Worm (Caenorhabditis elegans) whole organism, L3 larva: Measurements from ENCODE around the gene T05B4.9.

Source experiments
- R02D3.7 ChIP-seq: fragments of 150-350 bp; optimal IDR thresholded peaks from 2 replicates; lab custom pipeline; 2014; ENCODE audit warnings: missing biosample characterization, missing genetic modification characterization
- ZK546.5 ChIP-seq: sonication (generic microtip); optimal IDR thresholded peaks from 2 replicates; lab custom pipeline; 2017; ENCODE audit warnings: missing biosample characterization, missing genetic modification characterization
- aly-2 ChIP-seq: fragments of 150-350 bp; optimal IDR thresholded peaks from 2 replicates; lab custom pipeline; 2014; ENCODE audit warnings: missing biosample characterization, missing genetic modification characterization
- ama-1 ChIP-seq: fragments of 150-350 bp; optimal IDR thresholded peaks from 2 replicates; lab custom pipeline; 2018
- ceh-16 ChIP-seq: sonication (generic microtip); optimal IDR thresholded peaks from 2 replicates; lab custom pipeline; 2017; ENCODE audit warnings: missing biosample characterization, missing genetic modification characterization
- ceh-28 ChIP-seq: fragments of 150-350 bp; optimal IDR thresholded peaks from 2 replicates; lab custom pipeline; 2014; ENCODE audit warnings: missing biosample characterization, missing genetic modification reagents, missing genetic modification characterization
- ceh-82 ChIP-seq: fragments of 150-350 bp; optimal IDR thresholded peaks from 2 replicates; lab custom pipeline; 2014; ENCODE audit warnings: missing biosample characterization, missing genetic modification characterization
- ceh-9 ChIP-seq: sonication (generic microtip); optimal IDR thresholded peaks from 2 replicates; lab custom pipeline; 2018; ENCODE audit warnings: missing biosample characterization, missing genetic modification characterization
- daf-12 ChIP-seq: fragments of 150-350 bp; optimal IDR thresholded peaks from 2 replicates; lab custom pipeline; 2014; ENCODE audit warnings: missing biosample characterization, missing genetic modification reagents, missing genetic modification characterization
- egl-27 ChIP-seq: sonication (generic microtip); optimal IDR thresholded peaks from 4 replicates; lab custom pipeline; 2017; ENCODE audit warnings: missing biosample characterization, missing genetic modification reagents, missing genetic modification characterization
- elt-1 ChIP-seq: fragments of 150-350 bp; optimal IDR thresholded peaks from 2 replicates; lab custom pipeline; 2014; ENCODE audit warnings: missing biosample characterization, missing genetic modification characterization
- eor-1 ChIP-seq, 2 experiments: fragments of 150-350 bp; optimal IDR thresholded peaks; 2 replicates each; lab custom pipeline; 2014 to 2018; ENCODE audit warnings: missing biosample characterization in 2 of 2, missing genetic modification characterization in 2 of 2
- fkh-10 ChIP-seq: sonication (generic microtip); optimal IDR thresholded peaks from 2 replicates; lab custom pipeline; 2017; ENCODE audit warnings: missing biosample characterization, missing genetic modification reagents, missing genetic modification characterization
- fkh-2 ChIP-seq: fragments of 150-350 bp; optimal IDR thresholded peaks from 2 replicates; lab custom pipeline; 2014; ENCODE audit warnings: missing biosample characterization, missing genetic modification reagents, missing genetic modification characterization
- fos-1 ChIP-seq: fragments of 150-350 bp; optimal IDR thresholded peaks from 2 replicates; lab custom pipeline; 2014; ENCODE audit warnings: missing biosample characterization, missing genetic modification characterization
- hmg-11 ChIP-seq: sonication (generic microtip); optimal IDR thresholded peaks from 2 replicates; lab custom pipeline; 2016; ENCODE audit warnings: missing genetic modification characterization, missing compliant biosample characterization
- jun-1 ChIP-seq: fragments of 150-350 bp; optimal IDR thresholded peaks from 2 replicates; lab custom pipeline; 2014; ENCODE audit warnings: missing biosample characterization, missing genetic modification reagents, missing genetic modification characterization
- lin-15B ChIP-seq: fragments of 150-350 bp; optimal IDR thresholded peaks from 2 replicates; lab custom pipeline; 2014; ENCODE audit warnings: missing biosample characterization, missing genetic modification characterization
- lin-39 ChIP-seq: fragments of 150-350 bp; optimal IDR thresholded peaks from 2 replicates; lab custom pipeline; 2018; ENCODE audit warnings: missing biosample characterization, missing genetic modification reagents, missing genetic modification characterization
- mdl-1 ChIP-seq: fragments of 150-350 bp; optimal IDR thresholded peaks from 2 replicates; lab custom pipeline; 2014; ENCODE audit warnings: missing biosample characterization, missing genetic modification characterization
- nhr-11 ChIP-seq: fragments of 150-350 bp; optimal IDR thresholded peaks from 2 replicates; lab custom pipeline; 2014; ENCODE audit warnings: missing biosample characterization, missing genetic modification characterization
- nhr-12 ChIP-seq: fragments of 150-350 bp; optimal IDR thresholded peaks from 2 replicates; lab custom pipeline; 2014; ENCODE audit warnings: missing biosample characterization, missing genetic modification characterization
- nhr-23 ChIP-seq: fragments of 150-350 bp; optimal IDR thresholded peaks from 2 replicates; lab custom pipeline; 2014; ENCODE audit warnings: missing biosample characterization, missing genetic modification reagents, missing genetic modification characterization
- nhr-237 ChIP-seq: fragments of 150-350 bp; optimal IDR thresholded peaks from 2 replicates; lab custom pipeline; 2014; ENCODE audit warnings: missing biosample characterization, missing genetic modification characterization
- nhr-25 ChIP-seq: sonication (generic microtip); optimal IDR thresholded peaks from 2 replicates; lab custom pipeline; 2017; ENCODE audit warnings: missing biosample characterization, missing genetic modification characterization
- nhr-28 ChIP-seq: fragments of 150-350 bp; optimal IDR thresholded peaks from 2 replicates; lab custom pipeline; 2014; ENCODE audit warnings: missing biosample characterization, missing genetic modification characterization
- nhr-43 ChIP-seq: sonication (generic microtip); optimal IDR thresholded peaks from 2 replicates; lab custom pipeline; 2016; ENCODE audit warnings: mild to moderate bottlenecking, missing genetic modification characterization, missing compliant biosample characterization; ENCODE audit not compliant: poor library complexity, severe bottlenecking
- nhr-67 ChIP-seq: fragments of 150-350 bp; optimal IDR thresholded peaks from 2 replicates; lab custom pipeline; 2014; ENCODE audit warnings: missing biosample characterization, missing genetic modification characterization
- nhr-76 ChIP-seq: fragments of 150-350 bp; sonication (generic microtip); optimal IDR thresholded peaks from 5 replicates; lab custom pipeline; 2014; ENCODE audit warnings: missing biosample characterization, missing genetic modification characterization
- nhr-77 ChIP-seq: fragments of 150-350 bp; optimal IDR thresholded peaks from 2 replicates; lab custom pipeline; 2014; ENCODE audit warnings: missing biosample characterization, missing genetic modification characterization
- pqm-1 ChIP-seq: fragments of 150-350 bp; optimal IDR thresholded peaks from 2 replicates; lab custom pipeline; 2017; ENCODE audit warnings: missing biosample characterization, missing genetic modification characterization, inconsistent platforms
- sea-2 ChIP-seq: fragments of 150-350 bp; sonication (generic microtip); optimal IDR thresholded peaks from 4 replicates; lab custom pipeline; 2014; ENCODE audit warnings: missing biosample characterization, missing genetic modification reagents, missing genetic modification characterization
- skn-1 ChIP-seq: fragments of 150-350 bp; optimal IDR thresholded peaks from 2 replicates; lab custom pipeline; 2014; ENCODE audit warnings: missing biosample characterization, missing genetic modification characterization
- snpc-4 ChIP-seq: fragments of 150-350 bp; optimal IDR thresholded peaks from 2 replicates; lab custom pipeline; 2014; ENCODE audit warnings: missing biosample characterization, missing genetic modification characterization
- unc-39 ChIP-seq: sonication (generic microtip); optimal IDR thresholded peaks from 4 replicates; lab custom pipeline; 2017; ENCODE audit warnings: missing biosample characterization, missing genetic modification characterization
- unc-62 ChIP-seq: fragments of 150-350 bp; sonication (generic microtip); optimal IDR thresholded peaks from 4 replicates; lab custom pipeline; 2014; ENCODE audit warnings: missing biosample characterization, missing genetic modification reagents, missing genetic modification characterization
- zag-1 ChIP-seq: fragments of 150-350 bp; optimal IDR thresholded peaks from 2 replicates; lab custom pipeline; 2014; ENCODE audit warnings: missing biosample characterization, missing genetic modification characterization
- ztf-11 ChIP-seq: fragments of 150-350 bp; optimal IDR thresholded peaks from 2 replicates; lab custom pipeline; 2014; ENCODE audit warnings: missing biosample characterization, missing genetic modification characterization
- ztf-4 ChIP-seq: fragments of 150-350 bp; optimal IDR thresholded peaks from 2 replicates; lab custom pipeline; 2014; ENCODE audit warnings: missing biosample characterization, missing genetic modification characterization

Gene T05B4.9

DNA sequence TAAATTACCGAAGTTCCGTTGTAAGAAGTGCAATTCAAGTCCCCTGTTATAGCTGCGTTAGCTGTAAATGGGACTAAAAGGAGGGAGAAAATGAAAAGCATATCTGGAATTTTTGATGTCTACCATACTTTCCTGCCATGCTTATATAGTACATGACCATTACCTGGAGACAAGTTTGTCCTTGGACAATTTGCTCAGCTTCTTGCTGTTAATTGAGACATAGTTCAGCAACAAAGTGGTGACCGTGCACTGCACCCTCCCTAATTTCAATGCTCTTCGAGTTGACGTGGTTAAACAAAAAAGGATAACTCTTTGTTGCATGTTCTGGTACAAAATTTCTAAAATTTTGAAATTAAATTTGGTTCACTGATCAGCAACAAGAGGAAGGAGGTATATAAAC, 9.2 kb upstream of the T05B4.9 start, which contains the start of gene T05B4.13:
Gene T05B4.13, minus strand, starts transcription at position 101 of the 400 bp plus-strand sequence.
- no peak for TF ChIP-seq ceh-28 (tag; lab: Kevin White, UChicago)
- no peak for TF ChIP-seq egl-27 (tag; lab: Kevin White, UChicago)
- no peak for TF ChIP-seq nhr-12
- TF ChIP-seq daf-12 (tag; lab: Kevin White, UChicago), result no peak
- no peak for TF ChIP-seq jun-1 (tag; lab: Kevin White, UChicago)
- TF ChIP-seq nhr-28, result no peak
- no peak for TF ChIP-seq nhr-23
- TF ChIP-seq ama-1, result no peak
- TF ChIP-seq nhr-77 (tag; lab: Kevin White, UChicago), result no peak
- no peak for TF ChIP-seq ZK546.5 (tag; lab: Kevin White, UChicago)
- no peak for TF ChIP-seq unc-62 (GFP tag; lab: Kevin White, UChicago)
- TF ChIP-seq nhr-76 (tag; lab: Kevin White, UChicago), result no peak
- TF ChIP-seq mdl-1 (tag; lab: Kevin White, UChicago), result no peak
- no peak for TF ChIP-seq sea-2 (GFP tag; lab: Kevin White, UChicago)
- TF ChIP-seq ceh-16 (tag; lab: Kevin White, UChicago), result no peak
- no peak for TF ChIP-seq fkh-10 (GFP tag; lab: Kevin White, UChicago)
- no peak for TF ChIP-seq hmg-11
- TF ChIP-seq nhr-67 (tag; lab: Kevin White, UChicago), result no peak

DNA sequence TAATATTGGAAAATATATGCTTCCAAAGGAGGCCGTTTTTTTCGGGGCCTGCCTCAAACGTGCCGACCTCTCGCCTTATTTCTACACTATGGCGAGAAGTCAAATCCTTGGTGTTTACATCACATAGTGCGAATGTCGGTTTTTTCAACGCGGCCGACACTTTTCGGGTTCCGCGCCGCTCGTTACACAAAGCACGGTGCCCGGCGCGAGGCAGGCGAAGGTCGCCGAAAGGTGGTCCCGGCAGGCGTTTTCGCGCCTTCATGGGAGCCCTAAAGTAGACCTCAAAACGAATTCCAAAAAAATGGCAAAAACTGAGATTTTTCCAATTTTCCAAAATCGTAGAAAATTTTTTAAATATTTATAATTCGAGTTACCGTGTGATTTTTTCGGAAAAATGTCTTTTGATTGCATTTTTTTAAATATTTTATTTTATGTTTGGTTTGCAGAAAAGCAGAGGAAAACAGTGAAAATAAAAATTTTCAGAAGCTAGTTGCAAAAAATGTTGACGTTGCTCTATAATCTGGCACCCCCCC, 7.4 kb upstream of the T05B4.9 start, which contains the start of gene T05B4.12:
Gene T05B4.12, minus strand, starts transcription at position 483 of the 533 bp plus-strand sequence.
- TF ChIP-seq eor-1 (tag; optimal IDR thresholded peaks at IDR 0.05; lab: Kevin White, UChicago), result no peak
- no peak for TF ChIP-seq elt-1 (tag; lab: Kevin White, UChicago)
- TF ChIP-seq zag-1 (tag; lab: Kevin White, UChicago), result no peak
- no peak for TF ChIP-seq egl-27 (tag; lab: Kevin White, UChicago)
- no peak for TF ChIP-seq snpc-4 (tag; lab: Kevin White, UChicago)
- TF ChIP-seq nhr-25 (tag; lab: Kevin White, UChicago), result no peak
- no peak for TF ChIP-seq unc-39 (tag; lab: Kevin White, UChicago)
- no peak for TF ChIP-seq aly-2 (tag; lab: Kevin White, UChicago)
- TF ChIP-seq ztf-11, result no peak
- TF ChIP-seq mdl-1 (tag; lab: Kevin White, UChicago), result no peak
- TF ChIP-seq R02D3.7, result no peak
- TF ChIP-seq pqm-1 (tag; lab: Kevin White, UChicago), result no peak
- no peak for TF ChIP-seq nhr-67 (tag; lab: Kevin White, UChicago)
- TF ChIP-seq nhr-237 (tag; lab: Kevin White, UChicago), result no peak
- TF ChIP-seq lin-15B (tag; lab: Kevin White, UChicago), result no peak
- TF ChIP-seq sea-2 (GFP tag; lab: Kevin White, UChicago), result no peak

DNA sequence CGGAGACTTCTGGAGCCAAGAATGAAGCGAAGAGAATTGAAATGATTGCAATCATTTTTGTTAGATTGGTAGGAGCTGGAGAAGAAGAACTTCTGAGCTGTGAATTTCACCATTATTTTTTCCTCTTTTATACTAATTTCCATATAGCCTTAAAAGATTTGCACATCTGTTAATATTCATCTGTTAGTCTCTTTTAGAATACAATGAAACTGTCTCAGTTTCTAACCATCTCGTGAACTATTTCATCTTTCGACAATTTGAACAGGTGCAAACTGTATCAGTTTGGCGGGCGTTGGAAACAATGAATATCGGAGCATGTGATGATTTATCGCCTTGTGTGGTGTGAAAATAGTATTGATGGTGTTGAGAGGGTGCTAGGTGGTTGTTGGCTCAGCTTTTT, 4.2 kb upstream of the T05B4.9 start, which contains the start of gene phat-5:
Gene phat-5, minus strand, starts transcription at position 101 of the 400 bp plus-strand sequence.
- TF ChIP-seq fos-1 (tag; lab: Kevin White, UChicago) (no peak), pqm-1 (tag; lab: Kevin White, UChicago) (no peak), R02D3.7 (no peak), ztf-4 (no peak), eor-1 (tag; optimal IDR thresholded peaks at IDR 0.05; lab: Kevin White, UChicago) (no peak), nhr-77 (tag; lab: Kevin White, UChicago) (no peak)

DNA sequence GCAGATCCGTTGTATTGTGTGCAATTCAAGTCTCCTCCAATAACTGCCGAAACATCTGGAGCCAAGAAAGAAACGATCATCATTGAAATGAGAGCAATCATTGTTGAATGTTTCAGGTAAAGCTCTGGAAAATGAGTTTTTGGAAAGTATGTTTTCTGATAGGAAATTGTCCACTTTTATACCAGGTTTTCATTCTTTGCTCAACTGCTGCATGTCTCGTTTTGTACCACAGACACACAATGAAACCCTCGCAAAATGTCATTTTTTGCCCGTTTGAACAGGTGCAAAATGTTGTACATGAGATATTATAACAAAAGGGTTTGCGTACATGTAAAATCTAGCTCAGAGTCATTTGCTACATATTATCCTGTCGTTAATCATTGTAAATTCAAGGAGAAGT, 2.4 kb upstream of the T05B4.9 start, which contains the start of gene T05B4.10:
Gene T05B4.10, minus strand, starts transcription at position 101 of the 400 bp plus-strand sequence.
- no peak for TF ChIP-seq pqm-1 (tag; lab: Kevin White, UChicago)
- TF ChIP-seq aly-2 (tag; lab: Kevin White, UChicago), result no peak
- no peak for TF ChIP-seq ztf-4
- TF ChIP-seq zag-1 (tag; lab: Kevin White, UChicago), result no peak
- TF ChIP-seq nhr-11 (tag; lab: Kevin White, UChicago), result no peak
- no peak for TF ChIP-seq R02D3.7
- no peak for TF ChIP-seq fkh-2 (tag; lab: Kevin White, UChicago)
- no peak for TF ChIP-seq egl-27 (tag; lab: Kevin White, UChicago)
- TF ChIP-seq ztf-11, result no peak
- no peak for TF ChIP-seq nhr-77 (tag; lab: Kevin White, UChicago)
- TF ChIP-seq fkh-10 (GFP tag; lab: Kevin White, UChicago), result no peak
- no peak for TF ChIP-seq hmg-11

- TF ChIP-seq nhr-11 (tag; lab: Kevin White, UChicago), result no peak
- TF ChIP-seq ama-1, result no peak
- TF ChIP-seq ztf-4, result no peak
- TF ChIP-seq ceh-9, result no peak
- no peak for TF ChIP-seq lin-39 (tag; lab: Kevin White, UChicago)
- no peak for TF ChIP-seq nhr-77 (tag; lab: Kevin White, UChicago)
- no peak for TF ChIP-seq fkh-2 (tag; lab: Kevin White, UChicago)
- TF ChIP-seq nhr-25 (tag; lab: Kevin White, UChicago), result no peak
- no peak for TF ChIP-seq ceh-16 (tag; lab: Kevin White, UChicago)
- no peak for TF ChIP-seq ceh-82 (tag; lab: Kevin White, UChicago)
- TF ChIP-seq mdl-1 (tag; lab: Kevin White, UChicago), result no peak
- TF ChIP-seq nhr-43 (tag; lab: Kevin White, UChicago), result no peak
- no peak for TF ChIP-seq R02D3.7
- no peak for TF ChIP-seq skn-1 (tag; lab: Kevin White, UChicago)
- TF ChIP-seq, all 47 proteins: peak for 0
These were observed 2.2 kb downstream of the T05B4.9 start, which contains the start of gene T05B4.8 for ce11 chrV:4116071-4116470. TSS of gene T05B4.8 (minus strand) at chrV:4116171.
